Fruit fly (Drosophila melanogaster) whole organism, embryonic: ENCODE data around the gene CG5191.

ENCODE experiments used
- CG10565 ChIP-seq: fragments of 200-800 bp; sonication (Bioruptor generic); optimal IDR thresholded peaks from 3 replicates; lab custom pipeline; 2016; ENCODE audit warnings: missing biosample characterization, mild to moderate bottlenecking, missing genetic modification characterization
- CG10959 ChIP-seq: fragments of 200-800 bp; sonication (Bioruptor generic); IDR thresholded peaks from 2 replicates; pipeline ENCODE4 v1.3.6; 2022; ENCODE audit warnings: missing biosample characterization, missing genetic modification characterization
- CG11093 ChIP-seq: fragments of 200-800 bp; sonication (Bioruptor generic); IDR thresholded peaks from 3 replicates; pipeline ENCODE4 v1.3.6; 2022; ENCODE audit warnings: missing biosample characterization, missing genetic modification characterization
- CG11504 ChIP-seq: fragments of 200-800 bp; sonication (Bioruptor generic); optimal IDR thresholded peaks from 3 replicates; lab custom pipeline; 2019; ENCODE audit warnings: missing biosample characterization, mild to moderate bottlenecking, missing genetic modification characterization, moderate library complexity
- CG11696 ChIP-seq: fragments of 200-800 bp; sonication (Bioruptor generic); IDR thresholded peaks from 2 replicates; pipeline ENCODE4 v1.3.6; 2022; ENCODE audit warnings: missing biosample characterization, missing genetic modification characterization
- CG12744 ChIP-seq: fragments of 200-800 bp; sonication (Bioruptor generic); optimal IDR thresholded peaks from 2 replicates; lab custom pipeline; 2016; ENCODE audit warnings: missing biosample characterization, missing genetic modification characterization
- CG13296 ChIP-seq: fragments of 200-800 bp; sonication (Bioruptor generic); optimal IDR thresholded peaks from 3 replicates; lab custom pipeline; 2018; ENCODE audit warnings: missing biosample characterization, mild to moderate bottlenecking, missing genetic modification characterization
- CG13775 ChIP-seq: fragments of 200-800 bp; sonication (Bioruptor generic); optimal IDR thresholded peaks from 3 replicates; lab custom pipeline; 2017; ENCODE audit warnings: missing biosample characterization, mild to moderate bottlenecking, missing genetic modification characterization
- CG16815 ChIP-seq: fragments of 200-800 bp; sonication (Bioruptor generic); optimal IDR thresholded peaks from 3 replicates; lab custom pipeline; 2017; ENCODE audit warnings: missing biosample characterization, mild to moderate bottlenecking, missing genetic modification characterization
- CG17361 ChIP-seq: fragments of 200-800 bp; sonication (Bioruptor generic); IDR thresholded peaks from 3 replicates; pipeline ENCODE4 v1.3.6; 2022; ENCODE audit warnings: missing biosample characterization, missing genetic modification characterization
- CG17829 ChIP-seq: fragments of 200-800 bp; optimal IDR thresholded peaks from 2 replicates; lab custom pipeline; 2019; ENCODE audit warnings: missing biosample characterization, mild to moderate bottlenecking, missing genetic modification characterization, moderate library complexity
- CG17912 ChIP-seq: fragments of 200-800 bp; sonication (Bioruptor generic); optimal IDR thresholded peaks from 2 replicates; lab custom pipeline; 2018; ENCODE audit warnings: missing biosample characterization, mild to moderate bottlenecking, missing genetic modification characterization
- CG30431 ChIP-seq: fragments of 200-800 bp; sonication (Bioruptor generic); optimal IDR thresholded peaks from 2 replicates; lab custom pipeline; 2017; ENCODE audit warnings: missing biosample characterization, missing genetic modification characterization
- CG31224 ChIP-seq: fragments of 200-800 bp; sonication (Bioruptor generic); IDR thresholded peaks from 2 replicates; pipeline ENCODE4 v1.3.6; 2022; ENCODE audit warnings: missing biosample characterization, missing genetic modification characterization
- CG31441 ChIP-seq: fragments of 200-800 bp; sonication (Bioruptor generic); IDR thresholded peaks from 2 replicates; pipeline ENCODE4 v1.3.6; 2022; ENCODE audit warnings: missing biosample characterization, missing genetic modification characterization
- CG32767 ChIP-seq: fragments of 200-800 bp; sonication (Bioruptor generic); IDR thresholded peaks from 2 replicates; pipeline ENCODE4 v1.3.6; 2022; ENCODE audit warnings: missing biosample characterization, missing genetic modification characterization
- CG3407 ChIP-seq: fragments of 200-800 bp; sonication (Bioruptor generic); optimal IDR thresholded peaks from 2 replicates; lab custom pipeline; 2018; ENCODE audit warnings: missing biosample characterization, mild to moderate bottlenecking, missing genetic modification characterization
- CG6272 ChIP-seq: fragments of 200-800 bp; sonication (Bioruptor generic); IDR thresholded peaks from 2 replicates; pipeline ENCODE4 v1.3.6; 2022; ENCODE audit warnings: missing biosample characterization, missing genetic modification characterization
- CG6683 ChIP-seq: fragments of 200-800 bp; sonication (Bioruptor generic); optimal IDR thresholded peaks from 2 replicates; lab custom pipeline; 2017; ENCODE audit warnings: missing biosample characterization, mild to moderate bottlenecking, missing genetic modification characterization, missing genetic modification reagents
- CG7271 ChIP-seq: fragments of 200-800 bp; sonication (Bioruptor generic); optimal IDR thresholded peaks from 2 replicates; lab custom pipeline; 2018; ENCODE audit warnings: missing biosample characterization, mild to moderate bottlenecking, missing genetic modification characterization, moderate library complexity
- CG8478 ChIP-seq: fragments of >200 bp; optimal IDR thresholded peaks from 2 replicates; lab custom pipeline; 2018
- CG9876 ChIP-seq: fragments of 200-800 bp; sonication (Bioruptor generic); optimal IDR thresholded peaks from 2 replicates; lab custom pipeline; 2016; ENCODE audit warnings: missing biosample characterization, missing genetic modification characterization
- D ChIP-seq, 2 experiments: fragments of 200-800 bp in 1 of 2; fragments of >200 bp in 1 of 2; sonication (Bioruptor generic) in 1 of 2; optimal IDR thresholded peaks; 2 replicates in 1 of 2; 3 replicates in 1 of 2; lab custom pipeline; 2017; ENCODE audit warnings: mild to moderate bottlenecking in 1 of 2, missing biosample characterization in 1 of 2, missing genetic modification characterization in 1 of 2, missing genetic modification reagents in 1 of 2
- Deaf1 ChIP-seq: fragments of 200-800 bp; optimal IDR thresholded peaks from 3 replicates; lab custom pipeline; 2019; ENCODE audit warnings: missing biosample characterization, mild to moderate bottlenecking, missing genetic modification characterization, moderate library complexity
- Dll ChIP-seq: fragments of 200-800 bp; sonication (Bioruptor generic); IDR thresholded peaks from 4 replicates; pipeline ENCODE4 v1.3.6; 2022; ENCODE audit warnings: missing biosample characterization, missing genetic modification characterization; ENCODE audit not compliant: partially characterized antibody
- Drgx ChIP-seq: fragments of 200-800 bp; sonication (Bioruptor generic); IDR thresholded peaks from 2 replicates; pipeline ENCODE4 v1.3.6; 2022; ENCODE audit warnings: missing biosample characterization, missing genetic modification characterization
- E2f2 ChIP-seq: fragments of 200-800 bp; sonication (Bioruptor generic); IDR thresholded peaks from 2 replicates; pipeline ENCODE4 v1.3.6; 2022; ENCODE audit warnings: missing biosample characterization, missing genetic modification characterization
- Ets65A ChIP-seq: fragments of 200-800 bp; sonication (Bioruptor generic); peaks from one replicate; lab custom pipeline; 2016; ENCODE audit warnings: missing biosample characterization, missing genetic modification characterization
- Ets97D ChIP-seq: fragments of 200-800 bp; sonication (Bioruptor generic); optimal IDR thresholded peaks from 3 replicates; lab custom pipeline; 2016; ENCODE audit warnings: missing biosample characterization, missing genetic modification characterization
- HLH4C ChIP-seq: fragments of 200-800 bp; sonication (Bioruptor generic); IDR thresholded peaks from 3 replicates; pipeline ENCODE4 v1.3.6; 2022; ENCODE audit warnings: missing biosample characterization, missing genetic modification characterization; ENCODE audit not compliant: partially characterized antibody
- Meics ChIP-seq: fragments of 200-800 bp; sonication (Bioruptor generic); optimal IDR thresholded peaks from 2 replicates; lab custom pipeline; 2017; ENCODE audit warnings: missing biosample characterization, mild to moderate bottlenecking, missing genetic modification characterization
- NK7.1 ChIP-seq: fragments of 200-800 bp; sonication (Bioruptor generic); optimal IDR thresholded peaks from 3 replicates; lab custom pipeline; 2016; ENCODE audit warnings: missing biosample characterization, missing genetic modification characterization
- Nf-YC ChIP-seq: fragments of 200-800 bp; optimal IDR thresholded peaks from 3 replicates; lab custom pipeline; 2019; ENCODE audit warnings: missing biosample characterization, mild to moderate bottlenecking, missing genetic modification characterization, moderate library complexity
- YL-1 ChIP-seq: fragments of 200-800 bp; sonication (Bioruptor generic); optimal IDR thresholded peaks from 3 replicates; lab custom pipeline; 2017; ENCODE audit warnings: missing biosample characterization, mild to moderate bottlenecking, missing genetic modification characterization
- ash1 ChIP-seq: fragments of 200-800 bp; sonication (Bioruptor generic); optimal IDR thresholded peaks from 2 replicates; lab custom pipeline; 2018; ENCODE audit warnings: missing biosample characterization, mild to moderate bottlenecking, missing genetic modification characterization
- cas ChIP-seq: fragments of 200-800 bp; sonication (Bioruptor generic); IDR thresholded peaks from 2 replicates; pipeline ENCODE4 v1.3.6; 2022; ENCODE audit warnings: missing biosample characterization, missing genetic modification characterization
- danr ChIP-seq: fragments of 200-800 bp; sonication (Bioruptor generic); IDR thresholded peaks from 2 replicates; pipeline ENCODE4 v1.3.6; 2022; ENCODE audit warnings: missing biosample characterization, missing genetic modification characterization
- dm ChIP-seq: fragments of 200-800 bp; sonication (Bioruptor generic); optimal IDR thresholded peaks from 3 replicates; lab custom pipeline; 2016; ENCODE audit warnings: missing biosample characterization, missing genetic modification characterization
- dmrt11E ChIP-seq: fragments of 200-800 bp; sonication (Bioruptor generic); optimal IDR thresholded peaks from 3 replicates; lab custom pipeline; 2018; ENCODE audit warnings: missing biosample characterization, mild to moderate bottlenecking, missing genetic modification characterization, moderate library complexity
- eyg ChIP-seq: fragments of 200-800 bp; sonication (Bioruptor generic); optimal IDR thresholded peaks from 3 replicates; lab custom pipeline; 2016; ENCODE audit warnings: missing biosample characterization, missing genetic modification characterization
- gt ChIP-seq: fragments of 200-800 bp; sonication (Bioruptor generic); IDR thresholded peaks from 2 replicates; pipeline ENCODE4 v1.3.6; 2022; ENCODE audit warnings: missing biosample characterization, missing genetic modification characterization
- h ChIP-seq: fragments of >200 bp; optimal IDR thresholded peaks from 2 replicates; lab custom pipeline; 2017
- lbe ChIP-seq: fragments of 200-800 bp; sonication (Bioruptor generic); optimal IDR thresholded peaks from 2 replicates; lab custom pipeline; 2016; ENCODE audit warnings: missing biosample characterization, mild to moderate bottlenecking, missing genetic modification characterization
- lilli ChIP-seq: fragments of 200-800 bp; sonication (Bioruptor generic); optimal IDR thresholded peaks from 3 replicates; lab custom pipeline; 2016; ENCODE audit warnings: missing biosample characterization, missing genetic modification characterization
- lola ChIP-seq, 3 experiments: fragments of >200 bp in 2 of 3; fragments of 200-800 bp in 1 of 3; sonication (Bioruptor generic) in 1 of 3; optimal IDR thresholded peaks; 2 replicates each; lab custom pipeline; 2017 to 2019; ENCODE audit warnings: missing biosample characterization in 3 of 3, missing genetic modification characterization in 3 of 3, mild to moderate bottlenecking in 1 of 3, moderate library complexity in 1 of 3
- onecut ChIP-seq: fragments of 200-800 bp; sonication (Bioruptor generic); IDR thresholded peaks from 2 replicates; pipeline ENCODE4 v1.3.6; 2022; ENCODE audit warnings: missing biosample characterization, missing genetic modification characterization
- shn ChIP-seq: fragments of 200-800 bp; sonication (Bioruptor generic); optimal IDR thresholded peaks from 3 replicates; lab custom pipeline; 2016; ENCODE audit warnings: missing biosample characterization, missing genetic modification characterization
- sima ChIP-seq: fragments of 200-800 bp; sonication (Bioruptor generic); optimal IDR thresholded peaks from 2 replicates; lab custom pipeline; 2016; ENCODE audit warnings: missing biosample characterization, missing genetic modification characterization
- stc ChIP-seq: fragments of 200-800 bp; sonication (Bioruptor generic); IDR thresholded peaks from 2 replicates; pipeline ENCODE4 v1.3.6; 2022; ENCODE audit warnings: missing biosample characterization, missing genetic modification characterization
- sug ChIP-seq: fragments of 200-800 bp; optimal IDR thresholded peaks from 2 replicates; lab custom pipeline; 2019; ENCODE audit warnings: missing biosample characterization, mild to moderate bottlenecking, missing genetic modification characterization, moderate library complexity

CG5191 gene

dm6 chr3R:20556281-20557113, 4.2 kb upstream of the CG5191 start (continued):
- TF ChIP-seq CG32767: peak; percentile 56; the same call in 1 of the 2 replicates
- TF ChIP-seq Drgx (GFP tag; lab: Robert Waterston, UW): peak; percentile 74
- TF ChIP-seq Nf-YC (tag; lab: Kevin White, UChicago): no peak
- peak; percentile 53 for TF ChIP-seq CG13775 (GFP tag; lab: Kevin White, UChicago)
- TF ChIP-seq Ets97D: no peak
- no peak for TF ChIP-seq eyg (GFP tag; lab: Kevin White, UChicago)
- TF ChIP-seq CG11093 (GFP tag; lab: Robert Waterston, UW): no peak; the same call in 1 of the 3 replicates
- TF ChIP-seq cas: peak; percentile 77
- no peak for TF ChIP-seq CG9876 (GFP tag; lab: Kevin White, UChicago)
- peak; percentile 82 for TF ChIP-seq CG11504 (tag; lab: Kevin White, UChicago)
- peak; percentile 33 for TF ChIP-seq Ets65A
- TF ChIP-seq CG10959: 0 out of 2 replicates have a peak, but pooled peaks have one; percentile 37
- no peak for TF ChIP-seq CG7271 (tag; lab: Kevin White, UChicago)
- TF ChIP-seq CG6272 (GFP tag; lab: Robert Waterston, UW): peak; percentile 80
- TF ChIP-seq YL-1 (GFP tag; lab: Kevin White, UChicago): no peak
- peak; percentile 58 for TF ChIP-seq CG16815 (GFP tag; lab: Kevin White, UChicago)
- TF ChIP-seq CG30431 (GFP tag; lab: Kevin White, UChicago): peak; percentile 52
- peak; percentile 11; the same call in 1 of the 2 replicates for TF ChIP-seq CG11696 (GFP tag; lab: Robert Waterston, UW)
- peak; percentile 41 for TF ChIP-seq CG17829 (tag; lab: Kevin White, UChicago)
- no peak for TF ChIP-seq CG10565
- TF ChIP-seq Dll (GFP tag; lab: Robert Waterston, UW): no peak
- peak; percentile 61 for TF ChIP-seq CG13296 (GFP tag; lab: Kevin White, UChicago)
- TF ChIP-seq lbe (GFP tag; lab: Kevin White, UChicago): no peak
- TF ChIP-seq dmrt11E (tag; lab: Kevin White, UChicago): no peak
- peak; percentile 73 for TF ChIP-seq CG17361 (GFP tag; lab: Robert Waterston, UW)
- peak; percentile 68 for TF ChIP-seq lilli (GFP tag; lab: Kevin White, UChicago)
- TF ChIP-seq ash1 (GFP tag; lab: Kevin White, UChicago): no peak
- no peak for TF ChIP-seq CG8478 (lab: Kevin White, UChicago)
- peak; percentile 35 for TF ChIP-seq sug (tag; lab: Kevin White, UChicago)
- TF ChIP-seq danr (GFP tag; lab: Robert Waterston, UW): peak; percentile 68
- peak; percentile 4 for TF ChIP-seq CG12744 (GFP tag; lab: Kevin White, UChicago)
- peak; percentile 35; the same call in 1 of the 2 replicates for TF ChIP-seq E2f2 (GFP tag; lab: Robert Waterston, UW)
- no peak for TF ChIP-seq shn
- 0 out of 2 replicates have a peak, but pooled peaks have one; percentile 20 for TF ChIP-seq gt (GFP tag; lab: Robert Waterston, UW)
- no peak for TF ChIP-seq CG17912
- no peak for TF ChIP-seq sima
- TF ChIP-seq onecut: no peak; the same call in 1 of the 2 replicates
- no peak for TF ChIP-seq CG6683
- no peak for TF ChIP-seq NK7.1 (GFP tag; lab: Kevin White, UChicago)
- TF ChIP-seq Meics (GFP tag; lab: Kevin White, UChicago): peak; percentile 75
- peak; percentile 74 for TF ChIP-seq stc (GFP tag; lab: Robert Waterston, UW)
- TF ChIP-seq dm (GFP tag; lab: Kevin White, UChicago): no peak
- no peak for TF ChIP-seq HLH4C
- TF ChIP-seq h (lab: Kevin White, UChicago): no peak
- peak; percentile 31 for TF ChIP-seq Deaf1 (tag; lab: Kevin White, UChicago)
- TF ChIP-seq CG3407 (GFP tag; lab: Kevin White, UChicago): no peak
- no peak for TF ChIP-seq lola (GFP tag; optimal IDR thresholded peaks at IDR 0.05; lab: Kevin White, UChicago)
- TF ChIP-seq CG31224 (GFP tag; lab: Robert Waterston, UW): peak; percentile 79
- TF ChIP-seq D (optimal IDR thresholded peaks at IDR 0.05; lab: Kevin White, UChicago): no peak
- TF ChIP-seq D (GFP tag; optimal IDR thresholded peaks at IDR 0.05; lab: Kevin White, UChicago): no peak
- peak; percentile 63 for TF ChIP-seq CG31441 (GFP tag; lab: Robert Waterston, UW)
